Worm (Caenorhabditis elegans) whole organism, late embryonic: ENCODE measurements around the gene C08F11.17.
A peak's percentile ranks its signal among the peaks of the same experiment; 100 is the strongest.

Experiments
- F13H6.1 ChIP-seq: sonication (generic microtip); optimal IDR thresholded peaks from 2 replicates; lab custom pipeline; 2016; ENCODE audit warnings: missing genetic modification characterization, missing compliant biosample characterization
- K02D7.2 ChIP-seq: sonication (generic microtip); optimal IDR thresholded peaks from 2 replicates; lab custom pipeline; 2017; ENCODE audit warnings: mild to moderate bottlenecking, missing genetic modification characterization, missing compliant biosample characterization
- Y22D7AL.16 ChIP-seq: sonication (generic microtip); optimal IDR thresholded peaks from 2 replicates; lab custom pipeline; 2016; ENCODE audit warnings: missing genetic modification characterization, missing compliant biosample characterization
- ama-1 ChIP-seq: fragments of 150-350 bp; optimal IDR thresholded peaks from 2 replicates; lab custom pipeline; 2014
- ceh-18 ChIP-seq: sonication (generic microtip); optimal IDR thresholded peaks from 2 replicates; lab custom pipeline; 2016; ENCODE audit warnings: missing genetic modification characterization, missing compliant biosample characterization
- ceh-34 ChIP-seq: sonication (generic microtip); optimal IDR thresholded peaks from 2 replicates; lab custom pipeline; 2016; ENCODE audit warnings: mild to moderate bottlenecking, missing genetic modification characterization, missing compliant biosample characterization
- ceh-6 ChIP-seq: fragments of 200-800 bp; sonication (Bioruptor generic); optimal IDR thresholded peaks from 2 replicates; lab custom pipeline; 2018; ENCODE audit warnings: mild to moderate bottlenecking, missing genetic modification characterization, missing compliant biosample characterization
- ceh-9 ChIP-seq: sonication (generic microtip); optimal IDR thresholded peaks from 2 replicates; lab custom pipeline; 2016; ENCODE audit warnings: mild to moderate bottlenecking, missing genetic modification characterization, inconsistent platforms, missing compliant biosample characterization
- che-1 ChIP-seq: sonication (generic microtip); optimal IDR thresholded peaks from 2 replicates; lab custom pipeline; 2016; ENCODE audit warnings: mild to moderate bottlenecking, missing genetic modification characterization, missing compliant biosample characterization
- dve-1 ChIP-seq: sonication (generic microtip); optimal IDR thresholded peaks from 2 replicates; lab custom pipeline; 2017; ENCODE audit warnings: antibody characterized with exemption, mild to moderate bottlenecking, missing genetic modification characterization, missing compliant biosample characterization
- elt-2 ChIP-seq: sonication (generic microtip); optimal IDR thresholded peaks from 2 replicates; lab custom pipeline; 2016; ENCODE audit warnings: missing genetic modification reagents, missing genetic modification characterization, missing compliant biosample characterization
- ets-4 ChIP-seq: sonication (generic microtip); optimal IDR thresholded peaks from 2 replicates; lab custom pipeline; 2016; ENCODE audit warnings: missing genetic modification characterization, missing compliant biosample characterization
- eyg-1 ChIP-seq: sonication (generic microtip); optimal IDR thresholded peaks from 2 replicates; lab custom pipeline; 2016; ENCODE audit warnings: missing genotype, missing genetic modification characterization, missing compliant biosample characterization
- fax-1 ChIP-seq: sonication (generic microtip); optimal IDR thresholded peaks from 2 replicates; lab custom pipeline; 2016; ENCODE audit warnings: missing genotype, missing genetic modification characterization, missing compliant biosample characterization
- gmeb-2 ChIP-seq: sonication (generic microtip); optimal IDR thresholded peaks from 2 replicates; lab custom pipeline; 2016; ENCODE audit warnings: missing genetic modification characterization, inconsistent platforms, missing compliant biosample characterization
- hlh-13 ChIP-seq: fragments of 200-800 bp; sonication (Bioruptor generic); optimal IDR thresholded peaks from 2 replicates; lab custom pipeline; 2018; ENCODE audit warnings: mild to moderate bottlenecking, missing genetic modification characterization, missing compliant biosample characterization
- hlh-15 ChIP-seq: sonication (generic microtip); optimal IDR thresholded peaks from 2 replicates; lab custom pipeline; 2016; ENCODE audit warnings: missing genetic modification characterization, missing compliant biosample characterization
- hlh-8 ChIP-seq: sonication (generic microtip); optimal IDR thresholded peaks from 2 replicates; lab custom pipeline; 2016; ENCODE audit warnings: missing genotype, missing genetic modification characterization, missing compliant biosample characterization
- lin-11 ChIP-seq: fragments of 200-800 bp; sonication (Bioruptor generic); optimal IDR thresholded peaks from 2 replicates; lab custom pipeline; 2018; ENCODE audit warnings: mild to moderate bottlenecking, missing genetic modification characterization, missing compliant biosample characterization
- nfya-1 ChIP-seq: sonication (generic microtip); optimal IDR thresholded peaks from 2 replicates; lab custom pipeline; 2017; ENCODE audit warnings: missing genetic modification characterization, mild to moderate bottlenecking, missing compliant biosample characterization, antibody characterized with exemption, moderate library complexity
- nhr-11 ChIP-seq: fragments of 150-350 bp; optimal IDR thresholded peaks from 2 replicates; lab custom pipeline; 2014; ENCODE audit warnings: missing biosample characterization, missing genetic modification characterization
- nhr-232 ChIP-seq: sonication (generic microtip); optimal IDR thresholded peaks from 2 replicates; lab custom pipeline; 2016; ENCODE audit warnings: missing genetic modification characterization, missing compliant biosample characterization
- npax-4 ChIP-seq: sonication (generic microtip); optimal IDR thresholded peaks from 2 replicates; lab custom pipeline; 2016; ENCODE audit warnings: missing genetic modification characterization, missing compliant biosample characterization
- pat-9 ChIP-seq: fragments of 200-800 bp; sonication (Bioruptor generic); optimal IDR thresholded peaks from 2 replicates; lab custom pipeline; 2018; ENCODE audit warnings: mild to moderate bottlenecking, missing genetic modification characterization, moderate library complexity, missing compliant biosample characterization
- pha-2 ChIP-seq: sonication (generic microtip); optimal IDR thresholded peaks from 2 replicates; lab custom pipeline; 2017; ENCODE audit warnings: mild to moderate bottlenecking, missing genetic modification characterization, missing compliant biosample characterization
- pha-4 ChIP-seq: fragments of 150-350 bp; optimal IDR thresholded peaks from 2 replicates; lab custom pipeline; 2018; ENCODE audit warnings: missing biosample characterization, missing genetic modification reagents, missing genetic modification characterization
- pqm-1 ChIP-seq: sonication (generic microtip); optimal IDR thresholded peaks from 2 replicates; lab custom pipeline; 2016; ENCODE audit warnings: missing genetic modification characterization, missing compliant biosample characterization
- rnt-1 ChIP-seq: sonication (generic microtip); optimal IDR thresholded peaks from 2 replicates; lab custom pipeline; 2016; ENCODE audit warnings: missing genetic modification characterization, missing compliant biosample characterization
- sdc-2 ChIP-seq: sonication (generic microtip); optimal IDR thresholded peaks from 2 replicates; lab custom pipeline; 2016; ENCODE audit warnings: missing genotype, missing genetic modification characterization, missing compliant biosample characterization
- sox-4 ChIP-seq: sonication (generic microtip); optimal IDR thresholded peaks from 2 replicates; lab custom pipeline; 2017; ENCODE audit warnings: mild to moderate bottlenecking, missing genetic modification characterization, inconsistent platforms, missing compliant biosample characterization
- syd-9 ChIP-seq: sonication (generic microtip); optimal IDR thresholded peaks from 2 replicates; lab custom pipeline; 2016; ENCODE audit warnings: mild to moderate bottlenecking, missing genetic modification characterization, moderate library complexity, missing compliant biosample characterization
- tbx-2 ChIP-seq: sonication (generic microtip); optimal IDR thresholded peaks from 2 replicates; lab custom pipeline; 2016; ENCODE audit warnings: missing genetic modification characterization, missing compliant biosample characterization
- unc-55 ChIP-seq: sonication (generic microtip); optimal IDR thresholded peaks from 2 replicates; lab custom pipeline; 2017; ENCODE audit warnings: missing biosample characterization, missing genetic modification reagents, missing genetic modification characterization

C08F11.17 gene

DNA sequence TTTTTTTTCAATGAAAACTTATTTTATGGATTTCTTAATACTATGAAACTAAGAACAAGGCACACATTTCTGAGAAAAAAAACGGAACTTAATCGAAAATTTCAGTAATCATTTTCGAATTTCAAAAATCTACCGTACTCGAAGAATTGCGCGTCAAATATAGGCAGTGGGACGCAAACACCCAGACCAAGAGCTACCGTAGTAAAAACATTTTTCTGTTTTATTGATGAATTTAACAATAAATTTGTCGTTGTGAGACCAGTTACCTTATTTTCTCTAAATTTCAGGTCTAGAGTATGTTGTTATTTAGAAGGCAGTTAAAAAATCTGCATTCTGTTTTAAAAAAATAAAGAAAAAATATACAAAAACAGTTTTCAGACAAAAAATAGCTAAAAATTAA, 37.5 kb upstream of the C08F11.17 start:
- TF ChIP-seq hlh-13 (no peak), npax-4 (tag; lab: Kevin White, UChicago) (no peak), pha-2 (tag; lab: Kevin White, UChicago) (no peak), dve-1 (tag; lab: Kevin White, UChicago) (no peak), syd-9 (tag; lab: Kevin White, UChicago) (no peak), nhr-11 (no peak), sox-4 (tag; lab: Kevin White, UChicago) (no peak), che-1 (tag; lab: Kevin White, UChicago) (no peak), ceh-6 (no peak), hlh-8 (tag; lab: Kevin White, UChicago) (no peak), ceh-34 (tag; lab: Kevin White, UChicago) (no peak), ets-4 (no peak), rnt-1 (tag; lab: Kevin White, UChicago) (no peak)

DNA sequence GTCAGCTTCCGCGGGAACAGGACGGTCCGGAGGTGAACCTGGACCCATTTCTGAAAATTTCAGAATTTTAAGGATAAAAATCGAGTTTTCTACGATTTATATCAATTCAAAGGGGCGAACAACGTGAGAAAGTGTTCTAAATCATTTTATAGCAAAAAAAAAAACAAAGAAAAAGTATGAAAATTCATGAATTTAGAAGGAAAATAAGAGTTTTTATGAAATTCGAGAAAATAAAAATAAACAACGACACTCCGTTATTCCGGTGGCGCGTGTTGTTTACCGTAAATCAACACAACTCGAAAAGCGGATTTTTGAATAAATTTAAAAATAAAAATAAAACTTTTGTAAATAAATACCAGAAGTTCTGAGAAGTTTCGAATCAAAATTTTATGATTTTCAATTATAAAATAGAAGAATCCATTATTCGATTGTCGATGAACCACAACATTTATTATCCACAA, 36.9 kb upstream of the C08F11.17 start, which contains the start of gene nyn-1:
Gene nyn-1, minus strand, starts transcription at position 51 of the 461 bp plus-strand sequence.
- TF ChIP-seq hlh-15 (tag; lab: Kevin White, UChicago) (no peak), Y22D7AL.16 (no peak), pha-4 (tag; lab: Kevin White, UChicago) (no peak), gmeb-2 (tag; lab: Kevin White, UChicago) (no peak)
- TF ChIP-seq, all 69 proteins: peak for 0

DNA sequence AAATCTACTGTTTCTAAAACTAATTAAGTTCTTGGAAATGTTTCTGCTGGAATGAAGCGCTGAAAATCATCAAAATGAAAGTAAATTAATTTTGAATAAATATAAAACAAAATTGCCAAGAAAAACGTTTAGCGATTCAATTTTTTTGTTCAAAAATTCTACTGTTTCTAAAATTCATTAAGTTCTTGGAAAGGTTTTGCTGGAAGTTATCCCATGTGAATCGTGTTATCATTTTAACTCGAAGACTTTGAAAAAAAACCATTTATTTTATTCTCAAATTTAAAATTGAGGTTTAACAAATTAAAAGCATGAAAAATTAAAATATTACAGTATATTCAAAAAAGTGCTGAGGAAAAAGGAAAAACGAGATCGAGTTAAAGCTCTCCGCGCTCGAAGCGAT, 34.7 kb upstream of the C08F11.17 start:
- TF ChIP-seq K02D7.2 (no peak), eyg-1 (tag; lab: Kevin White, UChicago) (no peak), fax-1 (no peak), pat-9 (tag; lab: Kevin White, UChicago) (no peak), lin-11 (tag; lab: Kevin White, UChicago) (no peak), pha-2 (tag; lab: Kevin White, UChicago) (no peak), unc-55 (GFP tag; lab: Kevin White, UChicago) (no peak), Y22D7AL.16 (no peak)

DNA sequence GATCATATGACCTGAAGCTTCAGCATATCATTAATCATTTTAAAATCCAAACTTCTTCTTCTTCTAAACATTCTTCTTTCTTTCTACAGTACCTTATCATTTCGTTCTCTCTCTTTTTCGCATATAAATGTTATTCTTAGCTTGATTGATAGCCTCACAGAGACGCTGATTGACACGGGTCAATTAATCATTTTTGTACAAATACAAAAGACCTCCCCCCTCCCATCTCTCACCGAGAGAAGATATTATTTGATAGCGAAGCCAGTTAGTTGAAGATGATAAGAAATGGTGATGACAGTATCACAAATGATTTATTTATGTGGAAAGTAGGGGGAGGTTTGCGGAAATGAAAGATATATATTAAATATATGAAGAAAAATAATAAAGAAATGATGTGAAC, 32.6 kb upstream of the C08F11.17 start:
- TF ChIP-seq lin-11 (tag; lab: Kevin White, UChicago) (no peak), npax-4 (tag; lab: Kevin White, UChicago) (no peak), ceh-9 (tag; lab: Kevin White, UChicago) (no peak), unc-55 (GFP tag; lab: Kevin White, UChicago) (peak; percentile 86), tbx-2 (tag; lab: Kevin White, UChicago) (no peak), elt-2 (peak; percentile 52), nhr-232 (tag; lab: Kevin White, UChicago) (no peak), ceh-18 (tag; lab: Kevin White, UChicago) (no peak), eyg-1 (tag; lab: Kevin White, UChicago) (no peak)
- TF ChIP-seq, all 69 proteins: peak for 2

DNA sequence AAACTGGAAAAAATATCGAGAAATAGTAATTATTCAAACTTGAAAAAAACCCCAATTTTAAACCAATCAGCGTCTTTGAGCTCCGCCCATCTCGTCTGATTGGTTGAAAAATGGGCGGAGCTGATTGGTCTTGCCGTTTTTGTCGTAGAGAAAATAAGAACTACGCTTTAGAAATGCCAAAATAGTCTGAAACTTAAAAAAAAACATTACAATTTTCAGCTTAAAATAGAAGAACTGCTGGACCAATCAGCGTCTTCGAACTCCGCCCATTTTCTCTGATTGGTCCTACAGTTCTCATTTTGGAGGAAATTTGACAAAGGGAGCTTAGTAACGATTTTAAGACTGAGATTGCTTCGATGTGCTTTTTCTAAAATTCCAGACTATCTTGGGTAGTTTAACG, 29.4 kb upstream of the C08F11.17 start:
- TF ChIP-seq pqm-1 (tag; lab: Kevin White, UChicago), result no peak
- TF ChIP-seq nfya-1, result peak; percentile 77

DNA sequence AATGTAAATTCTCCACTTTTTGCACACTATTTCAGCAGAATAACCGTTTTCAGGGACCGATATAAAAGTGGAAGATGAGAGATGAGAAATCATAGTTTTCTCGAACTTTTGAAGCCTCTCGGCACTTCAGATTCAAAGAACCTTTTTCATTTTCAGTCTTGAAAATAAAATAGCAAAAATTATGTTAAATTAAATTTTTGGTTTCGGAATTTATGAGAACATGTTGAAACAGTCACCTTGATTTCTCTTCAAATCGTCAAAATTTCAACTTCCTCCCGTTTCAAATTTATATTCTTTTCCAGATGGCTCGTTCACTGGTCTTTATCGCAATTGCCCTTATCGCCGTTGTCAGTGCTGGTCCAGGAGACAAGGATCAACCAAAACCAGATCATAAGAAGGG, 28.5 kb upstream of the C08F11.17 start, which contains the start of gene srlf-26:
Gene srlf-26, plus strand, starts transcription at position 301 of the 400 bp plus-strand sequence.
- TF ChIP-seq sdc-2 (tag; lab: Kevin White, UChicago) (no peak), pha-2 (tag; lab: Kevin White, UChicago) (no peak), F13H6.1 (tag; lab: Kevin White, UChicago) (no peak), nhr-232 (tag; lab: Kevin White, UChicago) (no peak), che-1 (tag; lab: Kevin White, UChicago) (no peak), ama-1 (lab: Kevin White, UChicago) (no peak), pha-4 (tag; lab: Kevin White, UChicago) (no peak)
